Fruit fly (Drosophila melanogaster) whole organism, embryonic: ENCODE measurements around the gene tho2.

Experiments
- ATbp ChIP-seq: fragments of 200-800 bp; sonication (Bioruptor generic); optimal IDR thresholded peaks from 2 replicates; lab custom pipeline; 2017; ENCODE audit warnings: missing biosample characterization, mild to moderate bottlenecking, missing genetic modification characterization, missing genetic modification reagents
- CG10565 ChIP-seq: fragments of 200-800 bp; sonication (Bioruptor generic); optimal IDR thresholded peaks from 3 replicates; lab custom pipeline; 2016; ENCODE audit warnings: missing biosample characterization, mild to moderate bottlenecking, missing genetic modification characterization
- CG15011 ChIP-seq: fragments of 200-800 bp; sonication (Bioruptor generic); optimal IDR thresholded peaks from 3 replicates; lab custom pipeline; 2018; ENCODE audit warnings: missing biosample characterization, mild to moderate bottlenecking, missing genetic modification characterization
- CG15696 ChIP-seq: fragments of 200-800 bp; sonication (Bioruptor generic); optimal IDR thresholded peaks from 2 replicates; lab custom pipeline; 2019; ENCODE audit warnings: missing biosample characterization, mild to moderate bottlenecking, missing genetic modification characterization, moderate library complexity
- CG1647 ChIP-seq: fragments of 200-800 bp; sonication (Bioruptor generic); optimal IDR thresholded peaks from 3 replicates; lab custom pipeline; 2016; ENCODE audit warnings: missing biosample characterization, missing genetic modification characterization
- CG16815 ChIP-seq: fragments of 200-800 bp; sonication (Bioruptor generic); optimal IDR thresholded peaks from 3 replicates; lab custom pipeline; 2017; ENCODE audit warnings: missing biosample characterization, mild to moderate bottlenecking, missing genetic modification characterization
- CG17568 ChIP-seq: fragments of 200-800 bp; sonication (Bioruptor generic); optimal IDR thresholded peaks from 2 replicates; lab custom pipeline; 2018; ENCODE audit warnings: missing biosample characterization, mild to moderate bottlenecking, missing genetic modification characterization, moderate library complexity
- CG2678 ChIP-seq: fragments of 200-800 bp; sonication (Bioruptor generic); optimal IDR thresholded peaks from 3 replicates; lab custom pipeline; 2019; ENCODE audit warnings: missing biosample characterization, mild to moderate bottlenecking, missing genetic modification characterization, moderate library complexity
- CG31224 ChIP-seq: fragments of 200-800 bp; sonication (Bioruptor generic); IDR thresholded peaks from 2 replicates; pipeline ENCODE4 v1.3.6; 2022; ENCODE audit warnings: missing biosample characterization, missing genetic modification characterization
- CG34376 ChIP-seq: fragments of 200-800 bp; sonication (Bioruptor generic); optimal IDR thresholded peaks from 2 replicates; lab custom pipeline; 2018; ENCODE audit warnings: missing biosample characterization, mild to moderate bottlenecking, missing genetic modification characterization
- CG4707 ChIP-seq: fragments of 200-800 bp; sonication (Bioruptor generic); optimal IDR thresholded peaks from 2 replicates; lab custom pipeline; 2018; ENCODE audit warnings: missing biosample characterization, mild to moderate bottlenecking, missing genetic modification characterization, moderate library complexity
- CG8290 ChIP-seq, 3 experiments: fragments of 200-800 bp; sonication (Bioruptor generic); optimal IDR thresholded peaks; 2 replicates each; lab custom pipeline; 2016 to 2019; ENCODE audit warnings: missing biosample characterization in 3 of 3, missing genetic modification characterization in 3 of 3, mild to moderate bottlenecking in 2 of 3, moderate library complexity in 1 of 3
- CG9932 ChIP-seq: fragments of 200-800 bp; sonication (Bioruptor generic); IDR thresholded peaks from 2 replicates; pipeline ENCODE4 v1.3.6; 2022; ENCODE audit warnings: missing biosample characterization, missing genetic modification characterization
- CHES-1-like ChIP-seq: fragments of 200-800 bp; sonication (Bioruptor generic); optimal IDR thresholded peaks from 2 replicates; lab custom pipeline; 2016; ENCODE audit warnings: missing biosample characterization, missing genetic modification characterization
- Dek ChIP-seq: fragments of 200-800 bp; sonication (Bioruptor generic); optimal IDR thresholded peaks from 3 replicates; lab custom pipeline; 2019; ENCODE audit warnings: missing biosample characterization, mild to moderate bottlenecking, missing genetic modification characterization, moderate library complexity
- Dp ChIP-seq: fragments of 200-800 bp; sonication (Bioruptor generic); optimal IDR thresholded peaks from 2 replicates; lab custom pipeline; 2018; ENCODE audit warnings: missing biosample characterization, mild to moderate bottlenecking, missing genetic modification characterization, moderate library complexity
- Lim3 ChIP-seq: fragments of 200-800 bp; sonication (Bioruptor generic); IDR thresholded peaks from 2 replicates; pipeline ENCODE4 v1.3.6; 2022; ENCODE audit warnings: missing biosample characterization, missing genetic modification characterization
- NK7.1 ChIP-seq: fragments of 200-800 bp; sonication (Bioruptor generic); optimal IDR thresholded peaks from 3 replicates; lab custom pipeline; 2016; ENCODE audit warnings: missing biosample characterization, missing genetic modification characterization
- Ptx1 ChIP-seq: fragments of 200-800 bp; sonication (Bioruptor generic); IDR thresholded peaks from 2 replicates; pipeline ENCODE4 v1.3.6; 2022; ENCODE audit warnings: missing biosample characterization, missing genetic modification characterization
- Six4 ChIP-seq: fragments of 200-800 bp; sonication (Bioruptor generic); optimal IDR thresholded peaks from 2 replicates; lab custom pipeline; 2016; ENCODE audit warnings: missing biosample characterization, missing genetic modification characterization
- Sox100B ChIP-seq: fragments of 200-800 bp; sonication (Bioruptor generic); optimal IDR thresholded peaks from 3 replicates; lab custom pipeline; 2018; ENCODE audit warnings: missing biosample characterization, mild to moderate bottlenecking, missing genetic modification characterization
- Sry-δ ChIP-seq: fragments of 200-800 bp; sonication (Bioruptor generic); optimal IDR thresholded peaks from 2 replicates; lab custom pipeline; 2016; ENCODE audit warnings: missing biosample characterization, missing genetic modification characterization
- Trl ChIP-seq, 3 experiments: fragments of >200 bp in 2 of 3; fragments of 200-800 bp in 1 of 3; sonication (Bioruptor generic) in 1 of 3; optimal IDR thresholded peaks; 2 replicates in 1 of 3; 3 replicates in 2 of 3; lab custom pipeline; 2016 to 2017; ENCODE audit warnings: missing biosample characterization in 1 of 3, missing genetic modification characterization in 1 of 3
- Xbp1 ChIP-seq: fragments of 200-800 bp; sonication (Bioruptor generic); optimal IDR thresholded peaks from 3 replicates; lab custom pipeline; 2016; ENCODE audit warnings: missing biosample characterization, mild to moderate bottlenecking, missing genetic modification characterization
- btn ChIP-seq: fragments of 200-800 bp; sonication (Bioruptor generic); optimal IDR thresholded peaks from 2 replicates; lab custom pipeline; 2016; ENCODE audit warnings: missing biosample characterization, missing genetic modification characterization
- cas ChIP-seq: fragments of 200-800 bp; sonication (Bioruptor generic); IDR thresholded peaks from 2 replicates; pipeline ENCODE4 v1.3.6; 2022; ENCODE audit warnings: missing biosample characterization, missing genetic modification characterization
- caup ChIP-seq: fragments of 200-800 bp; sonication (Bioruptor generic); optimal IDR thresholded peaks from 3 replicates; lab custom pipeline; 2017; ENCODE audit warnings: missing biosample characterization, mild to moderate bottlenecking, missing genetic modification characterization, moderate library complexity; ENCODE audit not compliant: severe bottlenecking
- dimm ChIP-seq: fragments of 200-800 bp; sonication (Bioruptor generic); IDR thresholded peaks from 2 replicates; pipeline ENCODE4 v1.3.6; 2022; ENCODE audit warnings: missing biosample characterization, missing genetic modification characterization
- fd102C ChIP-seq: fragments of 200-800 bp; sonication (Bioruptor generic); optimal IDR thresholded peaks from 2 replicates; lab custom pipeline; 2018; ENCODE audit warnings: missing biosample characterization, mild to moderate bottlenecking, missing genetic modification characterization, moderate library complexity
- fd64A ChIP-seq: fragments of 200-800 bp; sonication (Bioruptor generic); optimal IDR thresholded peaks from 3 replicates; lab custom pipeline; 2018; ENCODE audit warnings: missing biosample characterization, mild to moderate bottlenecking, missing genetic modification characterization
- hkb ChIP-seq, 2 experiments: fragments of 200-800 bp in 1 of 2; fragments of >200 bp in 1 of 2; sonication (Bioruptor generic) in 1 of 2; IDR thresholded peaks in 1 of 2; optimal IDR thresholded peaks in 1 of 2; 2 replicates each; pipeline versions ENCODE4 v1.3.6 to Lab custom; 2017 to 2022; ENCODE audit warnings: missing biosample characterization in 1 of 2, missing genetic modification characterization in 1 of 2
- lmd ChIP-seq: fragments of 200-800 bp; sonication (Bioruptor generic); IDR thresholded peaks from 2 replicates; pipeline ENCODE4 v1.3.6; 2022; ENCODE audit warnings: missing biosample characterization, missing genetic modification characterization
- nerfin-1 ChIP-seq: fragments of 200-800 bp; sonication (Bioruptor generic); optimal IDR thresholded peaks from 3 replicates; lab custom pipeline; 2019; ENCODE audit warnings: missing biosample characterization, mild to moderate bottlenecking, missing genetic modification characterization, moderate library complexity
- pan ChIP-seq, 4 experiments: fragments of >200 bp in 3 of 4; fragments of 200-800 bp in 1 of 4; sonication (Bioruptor generic) in 1 of 4; optimal IDR thresholded peaks in 3 of 4; IDR thresholded peaks in 1 of 4; 2 replicates each; pipeline versions ENCODE4 v1.3.6 to Lab custom; 2017 to 2022; ENCODE audit warnings: missing biosample characterization in 2 of 4, missing genetic modification characterization in 2 of 4, mixed read lengths in 1 of 4
- toy ChIP-seq: fragments of 200-800 bp; sonication (Bioruptor generic); IDR thresholded peaks from 2 replicates; pipeline ENCODE4 v1.3.6; 2022; ENCODE audit warnings: missing biosample characterization, missing genetic modification characterization
- trh ChIP-seq: fragments of 200-800 bp; sonication (Bioruptor generic); optimal IDR thresholded peaks from 2 replicates; lab custom pipeline; 2016; ENCODE audit warnings: missing biosample characterization, missing genetic modification characterization
- yki ChIP-seq: fragments of >200 bp; optimal IDR thresholded peaks from 3 replicates; lab custom pipeline; 2018
- zfh2 ChIP-seq: fragments of 200-800 bp; sonication (Bioruptor generic); optimal IDR thresholded peaks from 2 replicates; lab custom pipeline; 2016; ENCODE audit warnings: missing biosample characterization, missing genetic modification characterization

Gene tho2

dm6 chr2L:2130157-2130987, 14.6 kb downstream of the tho2 start, which contains the start of gene Glyp (continued):
- peak; percentile 98 for TF ChIP-seq CG34376 (GFP tag; lab: Kevin White, UChicago)
- peak; percentile 96 for TF ChIP-seq CG15011 (GFP tag; lab: Kevin White, UChicago)
- peak; percentile 31 for TF ChIP-seq CHES-1-like (GFP tag; lab: Kevin White, UChicago)
- TF ChIP-seq NK7.1 (GFP tag; lab: Kevin White, UChicago) = no peak
- TF ChIP-seq Dp = peak; percentile 99
- TF ChIP-seq Dek (tag; lab: Kevin White, UChicago) = peak; percentile 97
- peak; percentile 83 for TF ChIP-seq toy
- TF ChIP-seq CG4707 (GFP tag; lab: Kevin White, UChicago) = peak; percentile 99
- peak; percentile 81 for TF ChIP-seq CG10565 (GFP tag; lab: Kevin White, UChicago)
- TF ChIP-seq lmd (GFP tag; lab: Robert Waterston, UW) = peak; percentile 96
- TF ChIP-seq Sry-δ (GFP tag; lab: Kevin White, UChicago) = peak; percentile 25
- peak; percentile 90 for TF ChIP-seq yki (lab: Kevin White, UChicago)
- TF ChIP-seq dimm = peak; percentile 78
- peak; percentile 92 for TF ChIP-seq CG16815 (GFP tag; lab: Kevin White, UChicago)
- TF ChIP-seq CG9932 (GFP tag; lab: Robert Waterston, UW) = peak; percentile 96
- peak; percentile 98 for TF ChIP-seq caup (GFP tag; lab: Kevin White, UChicago)
- peak; percentile 91 for TF ChIP-seq zfh2 (GFP tag; lab: Kevin White, UChicago)
- TF ChIP-seq btn = peak; percentile 65
- TF ChIP-seq Six4 (GFP tag; lab: Kevin White, UChicago) = peak; percentile 92
- TF ChIP-seq fd64A = peak; percentile 82
- peak; percentile 91 for TF ChIP-seq CG31224 (GFP tag; lab: Robert Waterston, UW)
- TF ChIP-seq trh (GFP tag; lab: Kevin White, UChicago) = peak; percentile 86
- TF ChIP-seq fd102C (GFP tag; lab: Kevin White, UChicago) = peak; percentile 26

DNA sequence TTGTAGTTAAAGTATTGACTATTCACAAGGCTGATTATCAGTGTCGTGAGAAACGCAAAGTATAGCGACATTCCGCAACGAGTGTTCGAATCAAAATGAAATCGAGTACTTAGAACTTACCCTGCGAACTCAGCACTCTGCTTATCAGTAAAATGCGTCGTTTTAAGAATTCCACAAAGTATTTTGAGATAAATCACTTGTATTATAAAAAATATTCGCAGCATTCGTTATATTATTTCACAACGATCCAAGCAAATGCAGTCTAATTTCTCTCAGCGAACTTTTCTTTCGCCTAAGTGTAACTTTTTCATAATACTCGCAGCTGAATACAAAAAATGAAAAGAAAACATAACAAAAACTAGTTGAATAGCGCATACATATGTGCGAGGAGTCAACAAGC, 15.8 kb downstream of the tho2 start, which contains the start of gene CG4259:
Gene CG4259 (minus strand): TSS at position 101 of the 400 bp plus-strand sequence.
- no peak for TF ChIP-seq Ptx1 (GFP tag; lab: Robert Waterston, UW)
- TF ChIP-seq CG8290 (GFP tag; optimal IDR thresholded peaks at IDR 0.05; lab: Kevin White, UChicago) = no peak
- no peak for TF ChIP-seq CG8290 (tag; optimal IDR thresholded peaks at IDR 0.05; lab: Kevin White, UChicago)
- TF ChIP-seq cas = no peak
- TF ChIP-seq Trl (optimal IDR thresholded peaks at IDR 0.05; lab: Kevin White, UChicago) = no peak
- TF ChIP-seq Trl (GFP tag; optimal IDR thresholded peaks at IDR 0.05; lab: Kevin White, UChicago) = no peak
- no peak for TF ChIP-seq Sox100B
- TF ChIP-seq CG17568 (GFP tag; lab: Kevin White, UChicago) = no peak
- TF ChIP-seq ATbp (GFP tag; lab: Kevin White, UChicago) = no peak
- TF ChIP-seq CG15696 (tag; lab: Kevin White, UChicago) = no peak
- TF ChIP-seq pan (optimal IDR thresholded peaks at IDR 0.05; lab: Kevin White, UChicago) = no peak
- TF ChIP-seq pan (GFP tag; optimal IDR thresholded peaks at IDR 0.05 in 1 of 2, IDR thresholded peaks at IDR 0.05 in 1 of 2) = no peak
- TF ChIP-seq hkb (optimal IDR thresholded peaks at IDR 0.05; lab: Kevin White, UChicago) = no peak
- no peak for TF ChIP-seq hkb (GFP tag; IDR thresholded peaks at IDR 0.05; lab: Robert Waterston, UW)
- TF ChIP-seq Xbp1 (GFP tag; lab: Kevin White, UChicago) = no peak
- TF ChIP-seq nerfin-1 = no peak
- TF ChIP-seq CG1647 (GFP tag; lab: Kevin White, UChicago) = no peak
- TF ChIP-seq CG2678 = no peak
- no peak for TF ChIP-seq Lim3 (GFP tag; lab: Robert Waterston, UW)
- TF ChIP-seq, all 482 proteins: peak for 0
